Fruit fly (Drosophila melanogaster) whole organism, embryonic: Measurements from ENCODE around the gene Acsx1L.
A peak's percentile ranks its signal among the peaks of the same experiment; 100 is the strongest.

Source experiments
- Adf1 ChIP-seq: fragments of 200-800 bp; sonication (Bioruptor generic); IDR thresholded peaks from 2 replicates; pipeline ENCODE4 v1.3.6; 2022; ENCODE audit warnings: missing biosample characterization, missing genetic modification characterization
- CG17361 ChIP-seq: fragments of 200-800 bp; sonication (Bioruptor generic); IDR thresholded peaks from 3 replicates; pipeline ENCODE4 v1.3.6; 2022; ENCODE audit warnings: missing biosample characterization, missing genetic modification characterization
- CG18599 ChIP-seq: fragments of 200-800 bp; sonication (Bioruptor generic); optimal IDR thresholded peaks from 3 replicates; lab custom pipeline; 2017; ENCODE audit warnings: missing biosample characterization, missing genetic modification characterization, mild to moderate bottlenecking, moderate library complexity, missing genetic modification reagents
- CG18619 ChIP-seq: fragments of 200-800 bp; sonication (Bioruptor generic); optimal IDR thresholded peaks from 3 replicates; lab custom pipeline; 2017; ENCODE audit warnings: missing biosample characterization, mild to moderate bottlenecking, missing genetic modification characterization
- CG2678 ChIP-seq: fragments of 200-800 bp; sonication (Bioruptor generic); optimal IDR thresholded peaks from 3 replicates; lab custom pipeline; 2019; ENCODE audit warnings: missing biosample characterization, mild to moderate bottlenecking, missing genetic modification characterization, moderate library complexity
- CG42726 ChIP-seq: fragments of 200-800 bp; sonication (Bioruptor generic); IDR thresholded peaks from 2 replicates; pipeline ENCODE4 v1.3.6; 2022; ENCODE audit warnings: missing biosample characterization, missing genetic modification characterization; ENCODE audit not compliant: partially characterized antibody
- CG8944 ChIP-seq: fragments of 200-800 bp; sonication (Bioruptor generic); optimal IDR thresholded peaks from 3 replicates; lab custom pipeline; 2016; ENCODE audit warnings: missing biosample characterization, missing genetic modification characterization
- CoRest ChIP-seq: fragments of 200-800 bp; sonication (Bioruptor generic); optimal IDR thresholded peaks from 3 replicates; lab custom pipeline; 2018; ENCODE audit warnings: missing biosample characterization, mild to moderate bottlenecking, missing genetic modification characterization, moderate library complexity
- Deaf1 ChIP-seq: fragments of 200-800 bp; optimal IDR thresholded peaks from 3 replicates; lab custom pipeline; 2019; ENCODE audit warnings: missing biosample characterization, mild to moderate bottlenecking, missing genetic modification characterization, moderate library complexity
- Fer1 ChIP-seq: fragments of 200-800 bp; sonication (Bioruptor generic); optimal IDR thresholded peaks from 2 replicates; lab custom pipeline; 2017; ENCODE audit warnings: missing biosample characterization, mild to moderate bottlenecking, missing genetic modification characterization
- Hr51 ChIP-seq, 2 experiments: fragments of 200-800 bp; sonication (Bioruptor generic); optimal IDR thresholded peaks; 2 replicates in 1 of 2; 3 replicates in 1 of 2; lab custom pipeline; 2016 to 2018; ENCODE audit warnings: missing biosample characterization in 2 of 2, missing genetic modification characterization in 2 of 2, mild to moderate bottlenecking in 1 of 2, moderate library complexity in 1 of 2
- Pdp1 ChIP-seq, 2 experiments: fragments of 200-800 bp; sonication (Bioruptor generic); optimal IDR thresholded peaks; 3 replicates each; lab custom pipeline; 2016; ENCODE audit warnings: missing biosample characterization in 2 of 2, missing genetic modification characterization in 2 of 2, mild to moderate bottlenecking in 1 of 2, moderate library complexity in 1 of 2
- abd-A ChIP-seq: fragments of 200-800 bp; sonication (Bioruptor generic); optimal IDR thresholded peaks from 3 replicates; lab custom pipeline; 2019; ENCODE audit warnings: missing biosample characterization, mild to moderate bottlenecking, missing genetic modification characterization, moderate library complexity
- crol ChIP-seq: fragments of 200-800 bp; sonication (Bioruptor generic); IDR thresholded peaks from 2 replicates; pipeline ENCODE4 v1.3.6; 2022; ENCODE audit warnings: missing biosample characterization, missing genetic modification characterization
- hb ChIP-seq: fragments of 200-800 bp; sonication (Bioruptor generic); IDR thresholded peaks from 3 replicates; pipeline ENCODE4 v1.3.6; 2022; ENCODE audit warnings: missing biosample characterization, missing genetic modification characterization; ENCODE audit not compliant: partially characterized antibody
- ranshi ChIP-seq: fragments of 200-800 bp; sonication (Bioruptor generic); IDR thresholded peaks from 2 replicates; pipeline ENCODE4 v1.3.6; 2022; ENCODE audit warnings: missing biosample characterization, missing genetic modification characterization
- shn ChIP-seq: fragments of 200-800 bp; sonication (Bioruptor generic); optimal IDR thresholded peaks from 3 replicates; lab custom pipeline; 2016; ENCODE audit warnings: missing biosample characterization, missing genetic modification characterization
- so ChIP-seq: fragments of 200-800 bp; sonication (Bioruptor generic); IDR thresholded peaks from 3 replicates; pipeline ENCODE4 v1.3.6; 2022; ENCODE audit warnings: missing biosample characterization, missing genetic modification characterization
- tin ChIP-seq: fragments of 200-800 bp; sonication (Bioruptor generic); optimal IDR thresholded peaks from 3 replicates; lab custom pipeline; 2016; ENCODE audit warnings: missing biosample characterization, missing genetic modification characterization
- usp ChIP-seq: fragments of >200 bp; optimal IDR thresholded peaks from 2 replicates; lab custom pipeline; 2017; ENCODE audit warnings: missing biosample characterization, missing genetic modification characterization

Gene Acsx1L

DNA sequence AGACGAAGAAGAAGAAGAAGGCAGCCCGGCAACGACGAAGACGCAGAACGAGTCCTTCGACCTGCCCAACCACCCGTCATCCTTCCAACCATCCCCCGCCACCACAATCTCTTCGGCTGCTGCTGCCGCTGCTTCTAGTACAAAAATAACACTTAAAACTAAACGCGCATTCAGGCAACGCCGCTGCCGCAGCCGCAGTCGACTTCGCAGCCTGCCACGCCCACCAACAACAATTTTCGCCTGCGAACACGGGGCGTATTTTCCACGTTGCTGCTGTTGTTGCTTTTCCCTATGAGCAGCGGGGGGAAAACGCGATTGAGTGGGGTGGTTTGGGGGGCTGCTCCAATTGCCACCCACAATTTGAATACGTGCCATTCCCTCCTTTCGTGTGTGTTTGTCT is 45.2 kb downstream of the Acsx1L start:
- TF ChIP-seq Adf1 (GFP tag; lab: Robert Waterston, UW) (peak; percentile 91), CG8944 (GFP tag; lab: Kevin White, UChicago) (no peak), Pdp1 (GFP tag; optimal IDR thresholded peaks at IDR 0.05; lab: Kevin White, UChicago) (no peak), CG17361 (GFP tag; lab: Robert Waterston, UW) (no peak), abd-A (tag; lab: Kevin White, UChicago) (peak; percentile 79), CG18619 (GFP tag; lab: Kevin White, UChicago) (no peak), CG42726 (GFP tag; lab: Robert Waterston, UW) (no peak), CoRest (tag; lab: Kevin White, UChicago) (no peak), so (GFP tag; lab: Robert Waterston, UW) (no peak), Deaf1 (peak; percentile 53), crol (GFP tag; lab: Robert Waterston, UW) (peak; percentile 44), ranshi (GFP tag; lab: Robert Waterston, UW) (no peak)

DNA sequence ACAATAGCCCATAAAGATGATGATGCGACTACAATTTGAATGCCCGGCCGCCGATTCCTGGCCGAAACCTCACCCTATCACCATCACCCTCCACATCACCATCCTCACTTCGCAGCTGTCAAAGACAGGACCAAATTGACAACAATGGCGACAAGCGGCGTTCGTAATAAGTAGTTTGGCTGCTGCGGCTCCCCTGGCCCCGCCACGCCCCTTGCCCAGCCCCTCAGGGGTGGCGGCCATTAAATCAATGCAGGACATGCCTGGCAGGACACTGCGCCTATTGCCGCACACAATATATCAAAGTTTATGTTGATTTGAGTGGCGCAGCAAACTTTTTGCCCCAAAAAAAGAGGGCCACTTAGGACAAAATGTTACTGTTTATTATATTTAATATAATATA is 47.4 kb downstream of the Acsx1L start:
- TF ChIP-seq usp = no peak
- peak; percentile 15 for TF ChIP-seq Fer1 (GFP tag; lab: Kevin White, UChicago)
- peak in 1 of 2 experiments; percentile 3 for TF ChIP-seq Hr51 (GFP tag; optimal IDR thresholded peaks at IDR 0.05; lab: Kevin White, UChicago)
- TF ChIP-seq shn (GFP tag; lab: Kevin White, UChicago) = no peak
- peak; percentile 16 for TF ChIP-seq CG2678
- TF ChIP-seq CG18599 (GFP tag; lab: Kevin White, UChicago) = peak; percentile 7
- 0 out of 3 replicates have a peak, but pooled peaks have one; percentile 24 for TF ChIP-seq hb (GFP tag; lab: Robert Waterston, UW)
- no peak for TF ChIP-seq tin (GFP tag; lab: Kevin White, UChicago)
